Worm (Caenorhabditis elegans) whole organism, young adult: ENCODE results near the gene F15B9.10.
A peak's percentile ranks its signal among the peaks of the same experiment; 100 is the strongest.

Experiments used
- B0035.1 ChIP-seq: sonication (generic microtip); optimal IDR thresholded peaks from 2 replicates; lab custom pipeline; 2016; ENCODE audit warnings: missing genetic modification characterization, mild to moderate bottlenecking, missing compliant biosample characterization, missing genotype, missing genetic modification reagents
- C17E4.6 ChIP-seq: fragments of 200-800 bp; sonication (Bioruptor generic); IDR thresholded peaks from 2 replicates; pipeline ENCODE4 v1.3.6; 2022; ENCODE audit warnings: missing genetic modification reagents, missing genetic modification characterization, missing compliant biosample characterization
- F10E7.11 ChIP-seq: sonication (generic microtip); optimal IDR thresholded peaks from 2 replicates; lab custom pipeline; 2017; ENCODE audit warnings: mild to moderate bottlenecking, missing genetic modification characterization, moderate library complexity, missing compliant biosample characterization
- F33H1.4 ChIP-seq: fragments of 200-800 bp; sonication (Bioruptor generic); IDR thresholded peaks from 2 replicates; pipeline ENCODE4 v1.3.6; 2022; ENCODE audit warnings: missing genetic modification reagents, missing genetic modification characterization, missing compliant biosample characterization
- F57C9.4 ChIP-seq: sonication (generic microtip); optimal IDR thresholded peaks from 2 replicates; lab custom pipeline; 2017; ENCODE audit warnings: mild to moderate bottlenecking, missing genetic modification characterization, missing compliant biosample characterization
- T07F8.4 ChIP-seq: sonication (generic microtip); optimal IDR thresholded peaks from 2 replicates; lab custom pipeline; 2016; ENCODE audit warnings: mild to moderate bottlenecking, missing genetic modification characterization, moderate library complexity, missing compliant biosample characterization
- Y56A3A.18 ChIP-seq: fragments of 200-800 bp; sonication (Bioruptor generic); IDR thresholded peaks from 2 replicates; pipeline ENCODE4 v1.3.6; 2022; ENCODE audit warnings: missing genetic modification reagents, missing genetic modification characterization, missing compliant biosample characterization
- akir-1 ChIP-seq: fragments of 200-800 bp; sonication (Bioruptor generic); optimal IDR thresholded peaks from 2 replicates; lab custom pipeline; 2018; ENCODE audit warnings: mild to moderate bottlenecking, missing genetic modification characterization, moderate library complexity, missing compliant biosample characterization
- ama-1 ChIP-seq, 3 experiments: fragments of 150-350 bp in 1 of 3; sonication (generic microtip) in 2 of 3; optimal IDR thresholded peaks; 2 replicates each; lab custom pipeline; 2014 to 2018; ENCODE audit warnings: missing biosample characterization in 2 of 3, missing genetic modification characterization in 2 of 3, missing genetic modification reagents in 2 of 3
- aptf-2 ChIP-seq: fragments of 200-800 bp; sonication (Bioruptor generic); conservative IDR thresholded peaks from 2 replicates; pipeline ENCODE4 v1.3.6; 2022; ENCODE audit warnings: missing genetic modification reagents, missing genetic modification characterization, missing compliant biosample characterization
- athp-1 ChIP-seq: sonication (generic microtip); optimal IDR thresholded peaks from 2 replicates; lab custom pipeline; 2017; ENCODE audit warnings: mild to moderate bottlenecking, missing genetic modification characterization, missing compliant biosample characterization
- ccch-3 ChIP-seq: fragments of 200-800 bp; sonication (Bioruptor generic); optimal IDR thresholded peaks from 2 replicates; lab custom pipeline; 2018; ENCODE audit warnings: mild to moderate bottlenecking, missing genetic modification characterization, missing compliant biosample characterization
- cebp-2 ChIP-seq: fragments of 200-800 bp; sonication (Bioruptor generic); IDR thresholded peaks from 2 replicates; pipeline ENCODE4 v1.3.6; 2022; ENCODE audit warnings: missing genetic modification characterization, missing compliant biosample characterization
- ceh-100 ChIP-seq: fragments of 200-800 bp; sonication (Bioruptor generic); IDR thresholded peaks from 2 replicates; pipeline ENCODE4 v1.3.6; 2022; ENCODE audit warnings: missing genetic modification reagents, missing genetic modification characterization, missing compliant biosample characterization
- ceh-27 ChIP-seq: fragments of 200-800 bp; sonication (Bioruptor generic); optimal IDR thresholded peaks from 2 replicates; lab custom pipeline; 2018; ENCODE audit warnings: mild to moderate bottlenecking, missing genetic modification characterization, moderate library complexity, missing compliant biosample characterization
- ceh-40 ChIP-seq: fragments of 200-800 bp; sonication (Bioruptor generic); IDR thresholded peaks from 2 replicates; pipeline ENCODE4 v1.3.6; 2022; ENCODE audit warnings: missing genetic modification characterization, missing compliant biosample characterization
- dox-1 ChIP-seq: fragments of 200-800 bp; sonication (Bioruptor generic); IDR thresholded peaks from 2 replicates; pipeline ENCODE4 v1.3.6; 2022; ENCODE audit warnings: missing genetic modification reagents, missing genetic modification characterization, missing compliant biosample characterization
- dpl-1 ChIP-seq: fragments of 150-350 bp; optimal IDR thresholded peaks from 2 replicates; lab custom pipeline; 2014; ENCODE audit warnings: missing biosample characterization, missing genetic modification reagents, missing genetic modification characterization
- efl-1 ChIP-seq: fragments of 150-350 bp; optimal IDR thresholded peaks from 2 replicates; lab custom pipeline; 2014; ENCODE audit warnings: missing biosample characterization, missing genetic modification reagents, missing genetic modification characterization
- egrh-3 ChIP-seq: fragments of 200-800 bp; sonication (Bioruptor generic); IDR thresholded peaks from 2 replicates; pipeline ENCODE4 v1.3.6; 2022; ENCODE audit warnings: missing genetic modification reagents, missing genetic modification characterization, missing compliant biosample characterization
- fkh-3 ChIP-seq: sonication (generic microtip); optimal IDR thresholded peaks from 2 replicates; lab custom pipeline; 2016; ENCODE audit warnings: mild to moderate bottlenecking, missing genetic modification characterization, missing compliant biosample characterization
- him-1 ChIP-seq: sonication (generic microtip); optimal IDR thresholded peaks from 2 replicates; lab custom pipeline; 2016; ENCODE audit warnings: missing genotype, missing genetic modification reagents, missing genetic modification characterization, missing compliant biosample characterization
- hlh-12 ChIP-seq: sonication (generic microtip); optimal IDR thresholded peaks from 2 replicates; lab custom pipeline; 2016; ENCODE audit warnings: missing genetic modification characterization, missing compliant biosample characterization
- hlh-26 ChIP-seq: fragments of 200-800 bp; sonication (Bioruptor generic); conservative IDR thresholded peaks from 2 replicates; pipeline ENCODE4 v1.3.6; 2022; ENCODE audit warnings: missing genetic modification reagents, missing genetic modification characterization, missing compliant biosample characterization
- hmg-1.2 ChIP-seq: fragments of 200-800 bp; sonication (Bioruptor generic); IDR thresholded peaks from 2 replicates; pipeline ENCODE4 v1.3.6; 2022; ENCODE audit warnings: missing genetic modification reagents, missing genetic modification characterization, missing compliant biosample characterization
- hmg-20 ChIP-seq: fragments of 200-800 bp; sonication (Bioruptor generic); IDR thresholded peaks from 2 replicates; pipeline ENCODE4 v1.3.6; 2022; ENCODE audit warnings: missing genetic modification reagents, missing genetic modification characterization, missing compliant biosample characterization
- lag-1 ChIP-seq: fragments of 200-800 bp; sonication (Bioruptor generic); IDR thresholded peaks from 2 replicates; pipeline ENCODE4 v1.3.6; 2022; ENCODE audit warnings: missing genetic modification reagents, missing genetic modification characterization, missing compliant biosample characterization
- let-607 ChIP-seq, 2 experiments: fragments of 200-800 bp in 1 of 2; sonication (Bioruptor generic) in 1 of 2; sonication (generic microtip) in 1 of 2; optimal IDR thresholded peaks; 2 replicates each; lab custom pipeline; 2016 to 2018; ENCODE audit warnings: mild to moderate bottlenecking in 2 of 2, missing compliant biosample characterization in 2 of 2, missing genetic modification characterization in 2 of 2, moderate library complexity in 2 of 2, missing genotype in 1 of 2
- lin-40 ChIP-seq: sonication (generic microtip); optimal IDR thresholded peaks from 2 replicates; lab custom pipeline; 2016; ENCODE audit warnings: missing genetic modification characterization, mild to moderate bottlenecking, missing compliant biosample characterization, missing genotype, missing genetic modification reagents
- lin-54 ChIP-seq: fragments of 200-800 bp; sonication (Bioruptor generic); optimal IDR thresholded peaks from 2 replicates; lab custom pipeline; 2018; ENCODE audit warnings: mild to moderate bottlenecking, missing genetic modification characterization, missing compliant biosample characterization
- lsl-1 ChIP-seq: fragments of 200-800 bp; sonication (Bioruptor generic); optimal IDR thresholded peaks from 2 replicates; lab custom pipeline; 2018; ENCODE audit warnings: mild to moderate bottlenecking, missing genetic modification characterization, moderate library complexity, missing compliant biosample characterization
- lsy-27 ChIP-seq: sonication (generic microtip); optimal IDR thresholded peaks from 2 replicates; lab custom pipeline; 2017; ENCODE audit warnings: missing genetic modification characterization, mild to moderate bottlenecking, missing compliant biosample characterization, antibody characterized with exemption, missing genotype, borderline replicate concordance; ENCODE audit not compliant: insufficient read depth
- madf-8 ChIP-seq: fragments of 200-800 bp; sonication (Bioruptor generic); conservative IDR thresholded peaks from 2 replicates; pipeline ENCODE4 v1.3.6; 2022; ENCODE audit warnings: missing genetic modification reagents, missing genetic modification characterization, missing compliant biosample characterization
- mes-4 ChIP-seq: sonication (generic microtip); optimal IDR thresholded peaks from 2 replicates; lab custom pipeline; 2016; ENCODE audit warnings: missing genotype, missing genetic modification characterization, missing compliant biosample characterization
- mxl-1 ChIP-seq: sonication (generic microtip); optimal IDR thresholded peaks from 2 replicates; lab custom pipeline; 2016; ENCODE audit warnings: missing genetic modification characterization, missing compliant biosample characterization
- nfya-2 ChIP-seq: fragments of 200-800 bp; sonication (Bioruptor generic); IDR thresholded peaks from 2 replicates; pipeline ENCODE4 v1.3.6; 2022; ENCODE audit warnings: missing genetic modification reagents, missing genetic modification characterization, missing compliant biosample characterization
- nfyb-1 ChIP-seq: fragments of 200-800 bp; sonication (Bioruptor generic); IDR thresholded peaks from 2 replicates; pipeline ENCODE4 v1.3.6; 2022; ENCODE audit warnings: missing genetic modification reagents, missing genetic modification characterization, missing compliant biosample characterization
- nhr-120 ChIP-seq: fragments of 200-800 bp; sonication (Bioruptor generic); IDR thresholded peaks from 2 replicates; pipeline ENCODE4 v1.3.6; 2022; ENCODE audit warnings: missing genetic modification characterization, missing compliant biosample characterization
- nhr-179 ChIP-seq: sonication (generic microtip); optimal IDR thresholded peaks from 2 replicates; lab custom pipeline; 2016; ENCODE audit warnings: mild to moderate bottlenecking, missing genetic modification characterization, missing compliant biosample characterization
- snpc-3.4 ChIP-seq: sonication (generic microtip); optimal IDR thresholded peaks from 2 replicates; lab custom pipeline; 2017; ENCODE audit warnings: missing genetic modification characterization, mild to moderate bottlenecking, missing compliant biosample characterization, antibody characterized with exemption, moderate library complexity, missing genotype, missing genetic modification reagents
- snpc-4 ChIP-seq, 5 experiments: fragments of 150-350 bp in 1 of 5; sonication (generic microtip) in 4 of 5; optimal IDR thresholded peaks; 2 replicates each; lab custom pipeline; 2014 to 2018; ENCODE audit warnings: missing genetic modification characterization in 5 of 5, missing biosample characterization in 3 of 5, antibody characterized with exemption in 2 of 5, mild to moderate bottlenecking in 2 of 5, missing compliant biosample characterization in 2 of 5, missing genotype in 2 of 5, moderate library complexity in 2 of 5, missing genetic modification reagents in 1 of 5
- sptf-2 ChIP-seq: fragments of 200-800 bp; sonication (Bioruptor generic); optimal IDR thresholded peaks from 2 replicates; lab custom pipeline; 2018; ENCODE audit warnings: mild to moderate bottlenecking, missing genetic modification characterization, missing compliant biosample characterization
- tbx-9 ChIP-seq: sonication (generic microtip); optimal IDR thresholded peaks from 2 replicates; lab custom pipeline; 2016; ENCODE audit warnings: borderline replicate concordance, missing genetic modification characterization, inconsistent platforms, missing compliant biosample characterization
- xnd-1 ChIP-seq: sonication (generic microtip); optimal IDR thresholded peaks from 2 replicates; lab custom pipeline; 2016; ENCODE audit warnings: missing genotype, missing genetic modification reagents, missing genetic modification characterization, missing compliant biosample characterization
- zim-3 ChIP-seq: sonication (generic microtip); optimal IDR thresholded peaks from 2 replicates; lab custom pipeline; 2017; ENCODE audit warnings: mild to moderate bottlenecking, missing genetic modification characterization, moderate library complexity, missing compliant biosample characterization
- ztf-26 ChIP-seq: sonication (generic microtip); optimal IDR thresholded peaks from 2 replicates; lab custom pipeline; 2017; ENCODE audit warnings: missing genetic modification characterization, missing compliant biosample characterization
- ztf-6 ChIP-seq: fragments of 200-800 bp; sonication (Bioruptor generic); IDR thresholded peaks from 2 replicates; pipeline ENCODE4 v1.3.6; 2022; ENCODE audit warnings: missing genetic modification reagents, missing genetic modification characterization, missing compliant biosample characterization

Gene F15B9.10

ce11 chrV:13003378-13003777 is 5.3 kb downstream of the F15B9.10 start (continued):
- no peak for TF ChIP-seq akir-1 (GFP tag; lab: Kevin White, UChicago)
- peak; percentile 85 for TF ChIP-seq nfyb-1
- TF ChIP-seq hlh-12 = peak; percentile 2
- TF ChIP-seq ama-1 (optimal IDR thresholded peaks at IDR 0.05; lab: Kevin White, UChicago) = no peak
- peak; percentile 63 to 76 for TF ChIP-seq ama-1 (GFP tag; optimal IDR thresholded peaks at IDR 0.05; lab: Kevin White, UChicago)
- peak; percentile 0 for TF ChIP-seq nhr-179
- TF ChIP-seq nfya-2 (GFP tag; lab: Robert Waterston, UW) = no peak
- TF ChIP-seq F33H1.4 (GFP tag; lab: Robert Waterston, UW) = no peak
- peak; percentile 67 for TF ChIP-seq mes-4
- TF ChIP-seq lsl-1 (GFP tag; lab: Kevin White, UChicago) = peak; percentile 38
- TF ChIP-seq sptf-2 (GFP tag; lab: Kevin White, UChicago) = peak; percentile 37
- peak; percentile 78 for TF ChIP-seq hmg-1.2
- TF ChIP-seq ztf-6 (GFP tag; lab: Robert Waterston, UW) = 0 out of 2 replicates have a peak, but pooled peaks have one; percentile 28
- peak; percentile 32; the same call in 1 of the 2 replicates for TF ChIP-seq C17E4.6
- no peak; the same call in 1 of the 2 replicates for TF ChIP-seq hmg-20 (GFP tag; lab: Robert Waterston, UW)
- no peak for TF ChIP-seq lag-1 (GFP tag; lab: Robert Waterston, UW)
- peak; percentile 71 for TF ChIP-seq fkh-3
- no peak for TF ChIP-seq aptf-2 (GFP tag; lab: Robert Waterston, UW)
- no peak for TF ChIP-seq nhr-120 (GFP tag; lab: Robert Waterston, UW)
- TF ChIP-seq let-607 (tag; optimal IDR thresholded peaks at IDR 0.05; lab: Kevin White, UChicago) = peak; percentile 10 to 55
- TF ChIP-seq ztf-26 (tag; lab: Kevin White, UChicago) = peak; percentile 51
- TF ChIP-seq ceh-27 (GFP tag; lab: Kevin White, UChicago) = peak; percentile 37
- TF ChIP-seq egrh-3 (GFP tag; lab: Robert Waterston, UW) = no peak
- no peak for TF ChIP-seq tbx-9
- TF ChIP-seq madf-8 (GFP tag; lab: Robert Waterston, UW) = no peak
- TF ChIP-seq T07F8.4 (tag; lab: Kevin White, UChicago) = peak; percentile 68
- TF ChIP-seq lin-40 = peak; percentile 76
- TF ChIP-seq him-1 = peak; percentile 39
- TF ChIP-seq ceh-100 (GFP tag; lab: Robert Waterston, UW) = peak; percentile 68
- TF ChIP-seq snpc-3.4 (tag; lab: Kevin White, UChicago) = peak; percentile 92
- TF ChIP-seq xnd-1 = no peak
- peak; percentile 50 for TF ChIP-seq athp-1 (tag; lab: Kevin White, UChicago)
- no peak for TF ChIP-seq efl-1 (GFP tag; lab: Kevin White, UChicago)
- TF ChIP-seq Y56A3A.18 (GFP tag; lab: Robert Waterston, UW) = peak; percentile 39; the same call in 1 of the 2 replicates
- peak; percentile 87 for TF ChIP-seq zim-3
- no peak for TF ChIP-seq F57C9.4 (tag; lab: Kevin White, UChicago)
- peak; percentile 18; the same call in 1 of the 2 replicates for TF ChIP-seq ceh-40 (GFP tag; lab: Robert Waterston, UW)
- TF ChIP-seq hlh-26 (GFP tag; lab: Robert Waterston, UW) = no peak
- peak; percentile 49 for TF ChIP-seq snpc-4 (GFP tag; optimal IDR thresholded peaks at IDR 0.05; lab: Kevin White, UChicago)
- peak in 3 of 4 experiments; percentile 52 to 73 (median 61) for TF ChIP-seq snpc-4 (tag; optimal IDR thresholded peaks at IDR 0.05; lab: Kevin White, UChicago)
- peak; percentile 62 for TF ChIP-seq mxl-1
- peak; percentile 83; the same call in 1 of the 2 replicates for TF ChIP-seq cebp-2 (GFP tag; lab: Robert Waterston, UW)
- TF ChIP-seq dox-1 (GFP tag; lab: Robert Waterston, UW) = peak; percentile 72; the same call in 1 of the 2 replicates
- peak; percentile 63 for TF ChIP-seq lin-54 (GFP tag; lab: Kevin White, UChicago)
- no peak for TF ChIP-seq dpl-1 (GFP tag; lab: Kevin White, UChicago)
- TF ChIP-seq F10E7.11 (tag; lab: Kevin White, UChicago) = no peak
- TF ChIP-seq lsy-27 = no peak
- no peak for TF ChIP-seq ccch-3 (GFP tag; lab: Kevin White, UChicago)
- peak; percentile 17 for TF ChIP-seq B0035.1 (tag; lab: Kevin White, UChicago)
